Fruit fly (Drosophila melanogaster) whole organism, prepupa: ENCODE results near the gene meso18E.

Experiments
- Blimp-1 ChIP-seq: fragments of 200-800 bp; sonication (Bioruptor generic); optimal IDR thresholded peaks from 3 replicates; lab custom pipeline; 2017; ENCODE audit warnings: missing biosample characterization, missing genetic modification characterization, mild to moderate bottlenecking, moderate library complexity, missing genetic modification reagents
- CG10631 ChIP-seq: fragments of 200-800 bp; sonication (Bioruptor generic); optimal IDR thresholded peaks from 2 replicates; lab custom pipeline; 2016; ENCODE audit warnings: missing biosample characterization, missing genetic modification characterization
- CG11294 ChIP-seq: fragments of 200-800 bp; sonication (Bioruptor generic); IDR thresholded peaks from 2 replicates; pipeline ENCODE4 v1.3.6; 2022; ENCODE audit warnings: missing biosample characterization, missing genetic modification characterization
- CG11762 ChIP-seq: fragments of 200-800 bp; sonication (Bioruptor generic); optimal IDR thresholded peaks from 3 replicates; lab custom pipeline; 2016; ENCODE audit warnings: missing biosample characterization, missing genetic modification characterization; ENCODE audit not compliant: insufficient read depth
- CG15336 ChIP-seq: fragments of 200-800 bp; sonication (Bioruptor generic); IDR thresholded peaks from 2 replicates; pipeline ENCODE4 v1.3.6; 2022; ENCODE audit warnings: missing biosample characterization, missing genetic modification characterization
- CG16779 ChIP-seq: fragments of 200-800 bp; sonication (Bioruptor generic); optimal IDR thresholded peaks from 3 replicates; lab custom pipeline; 2017; ENCODE audit warnings: missing biosample characterization, mild to moderate bottlenecking, missing genetic modification characterization
- CG3032 ChIP-seq: fragments of 200-800 bp; optimal IDR thresholded peaks from 2 replicates; lab custom pipeline; 2019; ENCODE audit warnings: missing biosample characterization, mild to moderate bottlenecking, missing genetic modification characterization, moderate library complexity
- CG32006 ChIP-seq: fragments of 200-800 bp; sonication (Bioruptor generic); optimal IDR thresholded peaks from 3 replicates; lab custom pipeline; 2017; ENCODE audit warnings: missing biosample characterization, mild to moderate bottlenecking, missing genetic modification characterization
- CG4318 ChIP-seq: fragments of 200-800 bp; sonication (Bioruptor generic); optimal IDR thresholded peaks from 3 replicates; lab custom pipeline; 2017; ENCODE audit warnings: missing biosample characterization, mild to moderate bottlenecking, missing genetic modification characterization
- CG6163 ChIP-seq: fragments of 200-800 bp; sonication (Bioruptor generic); IDR thresholded peaks from 3 replicates; pipeline ENCODE4 v1.3.6; 2022; ENCODE audit warnings: missing biosample characterization, missing genetic modification characterization
- CG6792 ChIP-seq: fragments of 200-800 bp; sonication (Bioruptor generic); optimal IDR thresholded peaks from 3 replicates; lab custom pipeline; 2016; ENCODE audit warnings: missing biosample characterization, missing genetic modification characterization
- CG6854 ChIP-seq: fragments of 200-800 bp; sonication (Bioruptor generic); optimal IDR thresholded peaks from 2 replicates; lab custom pipeline; 2017; ENCODE audit warnings: missing biosample characterization, mild to moderate bottlenecking, missing genetic modification characterization
- CG7368 ChIP-seq: fragments of 200-800 bp; sonication (Bioruptor generic); optimal IDR thresholded peaks from 3 replicates; lab custom pipeline; 2016; ENCODE audit warnings: missing biosample characterization, missing genetic modification characterization
- CG8319 ChIP-seq: fragments of 200-800 bp; sonication (Bioruptor generic); optimal IDR thresholded peaks from 3 replicates; lab custom pipeline; 2016; ENCODE audit warnings: missing biosample characterization, missing genetic modification characterization
- CG8632 ChIP-seq: fragments of 200-800 bp; sonication (Bioruptor generic); optimal IDR thresholded peaks from 3 replicates; lab custom pipeline; 2016; ENCODE audit warnings: missing biosample characterization, missing genetic modification characterization
- Eip75B ChIP-seq: fragments of 200-800 bp; sonication (Bioruptor generic); optimal IDR thresholded peaks from 3 replicates; lab custom pipeline; 2016; ENCODE audit warnings: missing biosample characterization, missing genetic modification characterization
- Eip78C ChIP-seq: fragments of 200-800 bp; sonication (Bioruptor generic); peaks from one replicate; lab custom pipeline; 2016; ENCODE audit warnings: missing biosample characterization, missing genetic modification characterization
- Ets21C ChIP-seq: fragments of 200-800 bp; sonication (Bioruptor generic); optimal IDR thresholded peaks from 3 replicates; lab custom pipeline; 2016; ENCODE audit warnings: missing biosample characterization, missing genetic modification characterization
- Ets96B ChIP-seq: fragments of 200-800 bp; optimal IDR thresholded peaks from 2 replicates; lab custom pipeline; 2019; ENCODE audit warnings: missing biosample characterization, mild to moderate bottlenecking, missing genetic modification characterization, moderate library complexity
- Hr38 ChIP-seq: sonication (Bioruptor generic); optimal IDR thresholded peaks from 2 replicates; lab custom pipeline; 2016; ENCODE audit warnings: missing biosample characterization, missing genetic modification characterization
- Hr39 ChIP-seq: fragments of 200-800 bp; sonication (Bioruptor generic); optimal IDR thresholded peaks from 2 replicates; lab custom pipeline; 2016; ENCODE audit warnings: missing biosample characterization, missing genetic modification characterization
- Lpt ChIP-seq: fragments of 200-800 bp; sonication (Bioruptor generic); optimal IDR thresholded peaks from 3 replicates; lab custom pipeline; 2016; ENCODE audit warnings: missing biosample characterization, missing genetic modification characterization
- Met ChIP-seq: fragments of 200-800 bp; sonication (Bioruptor generic); optimal IDR thresholded peaks from 3 replicates; lab custom pipeline; 2016; ENCODE audit warnings: missing biosample characterization, missing genetic modification characterization
- Sox14 ChIP-seq: fragments of 200-800 bp; sonication (Bioruptor generic); optimal IDR thresholded peaks from 3 replicates; lab custom pipeline; 2016; ENCODE audit warnings: missing biosample characterization, missing genetic modification characterization
- Sox15 ChIP-seq: fragments of 200-800 bp; sonication (Bioruptor generic); optimal IDR thresholded peaks from 3 replicates; lab custom pipeline; 2016; ENCODE audit warnings: missing biosample characterization, missing genetic modification characterization
- achi ChIP-seq: fragments of 200-800 bp; sonication (Bioruptor generic); optimal IDR thresholded peaks from 3 replicates; lab custom pipeline; 2016; ENCODE audit warnings: missing biosample characterization, missing genetic modification characterization
- cyc ChIP-seq: fragments of 200-800 bp; sonication (Bioruptor generic); optimal IDR thresholded peaks from 3 replicates; lab custom pipeline; 2016; ENCODE audit warnings: missing biosample characterization, missing genetic modification characterization
- dsx ChIP-seq: fragments of 200-800 bp; optimal IDR thresholded peaks from 3 replicates; lab custom pipeline; 2019; ENCODE audit warnings: missing biosample characterization, mild to moderate bottlenecking, missing genetic modification characterization, moderate library complexity; ENCODE audit not compliant: poor library complexity, severe bottlenecking
- eg ChIP-seq: fragments of 200-800 bp; sonication (Bioruptor generic); IDR thresholded peaks from 3 replicates; pipeline ENCODE4 v1.3.6; 2022; ENCODE audit warnings: missing biosample characterization, missing genetic modification characterization
- esn ChIP-seq: fragments of 200-800 bp; sonication (Bioruptor generic); optimal IDR thresholded peaks from 2 replicates; lab custom pipeline; 2016; ENCODE audit warnings: missing biosample characterization, mild to moderate bottlenecking, missing genetic modification characterization, moderate library complexity
- fd85E ChIP-seq: fragments of 200-800 bp; sonication (Bioruptor generic); optimal IDR thresholded peaks from 3 replicates; lab custom pipeline; 2016; ENCODE audit warnings: missing biosample characterization, missing genetic modification characterization
- fkh ChIP-seq: fragments of 200-800 bp; sonication (Bioruptor generic); optimal IDR thresholded peaks from 3 replicates; lab custom pipeline; 2017; ENCODE audit warnings: missing biosample characterization, mild to moderate bottlenecking, missing genetic modification characterization, moderate library complexity
- lz ChIP-seq: fragments of 200-800 bp; sonication (Bioruptor generic); optimal IDR thresholded peaks from 3 replicates; lab custom pipeline; 2016; ENCODE audit warnings: missing biosample characterization, missing genetic modification characterization
- net ChIP-seq: fragments of 200-800 bp; sonication (Bioruptor generic); optimal IDR thresholded peaks from 3 replicates; lab custom pipeline; 2016; ENCODE audit warnings: missing biosample characterization, missing genetic modification characterization
- pdm3 ChIP-seq: fragments of 200-800 bp; sonication (Bioruptor generic); optimal IDR thresholded peaks from 3 replicates; lab custom pipeline; 2016; ENCODE audit warnings: missing biosample characterization, missing genetic modification characterization
- svp ChIP-seq: fragments of 200-800 bp; sonication (Bioruptor generic); peaks from one replicate; lab custom pipeline; 2016; ENCODE audit warnings: missing biosample characterization, missing genetic modification characterization

The meso18E gene

dm6 chrX:19663196-19663858 lies 49.5 kb downstream of the meso18E start (continued):
- no peak for TF ChIP-seq Ets21C (GFP tag; lab: Kevin White, UChicago)
- no peak for TF ChIP-seq CG16779 (tag; lab: Kevin White, UChicago)
- TF ChIP-seq CG11294 (GFP tag; lab: Robert Waterston, UW), result no peak
- peak; percentile 28 for TF ChIP-seq CG11762
- no peak for TF ChIP-seq Sox14 (GFP tag; lab: Kevin White, UChicago)
- TF ChIP-seq Blimp-1 (GFP tag; lab: Kevin White, UChicago), result peak; percentile 12
- TF ChIP-seq pdm3 (GFP tag; lab: Kevin White, UChicago), result peak; percentile 55
- peak; percentile 49 for TF ChIP-seq Hr39
- no peak for TF ChIP-seq Sox15 (GFP tag; lab: Kevin White, UChicago)
- TF ChIP-seq CG3032 (tag; lab: Kevin White, UChicago), result peak; percentile 50
- peak; percentile 9 for TF ChIP-seq CG7368 (GFP tag; lab: Kevin White, UChicago)
- TF ChIP-seq fkh, result no peak
- TF ChIP-seq CG4318 (GFP tag; lab: Kevin White, UChicago), result no peak
- TF ChIP-seq fd85E (GFP tag; lab: Kevin White, UChicago), result no peak
- TF ChIP-seq achi (GFP tag; lab: Kevin White, UChicago), result peak; percentile 47
- 0 out of 3 replicates have a peak, but pooled peaks have one; percentile 26 for TF ChIP-seq CG6163
- peak; percentile 35 for TF ChIP-seq Eip75B (GFP tag; lab: Kevin White, UChicago)
- peak; percentile 50 for TF ChIP-seq CG6792 (GFP tag; lab: Kevin White, UChicago)
- TF ChIP-seq Ets96B (tag; lab: Kevin White, UChicago), result peak; percentile 46
- TF ChIP-seq Hr38 (GFP tag; lab: Kevin White, UChicago), result no peak
- TF ChIP-seq CG8632 (GFP tag; lab: Kevin White, UChicago), result no peak
- no peak for TF ChIP-seq CG8319
- peak; percentile 24 for TF ChIP-seq cyc

- TF ChIP-seq Hr38 (GFP tag; lab: Kevin White, UChicago), result no peak
- TF ChIP-seq CG15336 (GFP tag; lab: Robert Waterston, UW), result peak; percentile 37; the same call in 1 of the 2 replicates
- no peak for TF ChIP-seq lz (GFP tag; lab: Kevin White, UChicago)
- no peak for TF ChIP-seq esn
- no peak for TF ChIP-seq CG3032 (tag; lab: Kevin White, UChicago)
- TF ChIP-seq CG6163, result peak; percentile 60; the same call in 1 of the 3 replicates
- TF ChIP-seq Eip78C, result no peak
- TF ChIP-seq cyc, result no peak
- no peak for TF ChIP-seq svp
- no peak for TF ChIP-seq Blimp-1 (GFP tag; lab: Kevin White, UChicago)
- no peak for TF ChIP-seq CG32006 (GFP tag; lab: Kevin White, UChicago)
- TF ChIP-seq Lpt (GFP tag; lab: Kevin White, UChicago), result peak; percentile 20
- no peak for TF ChIP-seq fkh
- TF ChIP-seq CG7368 (GFP tag; lab: Kevin White, UChicago), result peak; percentile 11
- TF ChIP-seq CG8319, result no peak
- TF ChIP-seq CG10631 (GFP tag; lab: Kevin White, UChicago), result no peak
- peak; percentile 53; the same call in 1 of the 3 replicates for TF ChIP-seq eg (GFP tag; lab: Robert Waterston, UW)
- no peak for TF ChIP-seq Met (GFP tag; lab: Kevin White, UChicago)
- peak; percentile 48 for TF ChIP-seq CG6854 (GFP tag; lab: Kevin White, UChicago)
- TF ChIP-seq net (GFP tag; lab: Kevin White, UChicago), result no peak
- no peak for TF ChIP-seq CG4318 (GFP tag; lab: Kevin White, UChicago)
- peak; percentile 66 for TF ChIP-seq dsx (GFP tag; lab: Kevin White, UChicago)
- TF ChIP-seq, all 60 proteins: peak for 7
Measured at dm6 chrX:19662583-19663195, 50.2 kb downstream of the meso18E start.
